Fruit fly (Drosophila melanogaster) whole organism, embryonic: ENCODE data around the gene uif.

Experiments
- ATbp ChIP-seq: fragments of 200-800 bp; sonication (Bioruptor generic); optimal IDR thresholded peaks from 2 replicates; lab custom pipeline; 2017; ENCODE audit warnings: missing biosample characterization, mild to moderate bottlenecking, missing genetic modification characterization, missing genetic modification reagents
- Awh ChIP-seq: fragments of 200-800 bp; sonication (Bioruptor generic); IDR thresholded peaks from 2 replicates; pipeline ENCODE4, ENCODE4 v1.3.6; 2022; ENCODE audit warnings: missing biosample characterization, missing genetic modification characterization
- CG1024 ChIP-seq: fragments of 200-800 bp; sonication (Bioruptor generic); IDR thresholded peaks from 2 replicates; pipeline ENCODE4 v1.3.6; 2022; ENCODE audit warnings: missing biosample characterization, missing genetic modification characterization
- CG11093 ChIP-seq: fragments of 200-800 bp; sonication (Bioruptor generic); IDR thresholded peaks from 3 replicates; pipeline ENCODE4 v1.3.6; 2022; ENCODE audit warnings: missing biosample characterization, missing genetic modification characterization
- CG14710 ChIP-seq: fragments of 200-800 bp; sonication (Bioruptor generic); optimal IDR thresholded peaks from 3 replicates; lab custom pipeline; 2019; ENCODE audit warnings: missing biosample characterization, mild to moderate bottlenecking, missing genetic modification characterization, moderate library complexity
- CG15073 ChIP-seq: fragments of 200-800 bp; sonication (Bioruptor generic); optimal IDR thresholded peaks from 2 replicates; lab custom pipeline; 2016; ENCODE audit warnings: missing biosample characterization, missing genetic modification characterization
- CG15696 ChIP-seq: fragments of 200-800 bp; sonication (Bioruptor generic); optimal IDR thresholded peaks from 2 replicates; lab custom pipeline; 2019; ENCODE audit warnings: missing biosample characterization, mild to moderate bottlenecking, missing genetic modification characterization, moderate library complexity
- CG16813 ChIP-seq: fragments of 200-800 bp; sonication (Bioruptor generic); IDR thresholded peaks from 3 replicates; pipeline ENCODE4 v1.3.6; 2022; ENCODE audit warnings: missing biosample characterization, missing genetic modification characterization; ENCODE audit not compliant: partially characterized antibody
- CG18011 ChIP-seq: fragments of 200-800 bp; sonication (Bioruptor generic); optimal IDR thresholded peaks from 2 replicates; lab custom pipeline; 2017; ENCODE audit warnings: missing biosample characterization, missing genetic modification characterization, mild to moderate bottlenecking, moderate library complexity, missing genotype
- CG1832 ChIP-seq: fragments of 200-800 bp; sonication (Bioruptor generic); optimal IDR thresholded peaks from 2 replicates; lab custom pipeline; 2017; ENCODE audit warnings: missing biosample characterization, mild to moderate bottlenecking, missing genetic modification characterization, inconsistent platforms
- CG30431 ChIP-seq: fragments of 200-800 bp; sonication (Bioruptor generic); optimal IDR thresholded peaks from 2 replicates; lab custom pipeline; 2017; ENCODE audit warnings: missing biosample characterization, missing genetic modification characterization
- CG3163 ChIP-seq: fragments of 200-800 bp; sonication (Bioruptor generic); optimal IDR thresholded peaks from 3 replicates; lab custom pipeline; 2016; ENCODE audit warnings: missing biosample characterization, missing genetic modification characterization
- CG33213 ChIP-seq: fragments of 200-800 bp; sonication (Bioruptor generic); optimal IDR thresholded peaks from 3 replicates; lab custom pipeline; 2016; ENCODE audit warnings: missing biosample characterization, missing genetic modification characterization
- CG3995 ChIP-seq: fragments of 200-800 bp; sonication (Bioruptor generic); optimal IDR thresholded peaks from 3 replicates; lab custom pipeline; 2016; ENCODE audit warnings: missing biosample characterization, missing genetic modification characterization
- CG6765 ChIP-seq: fragments of 200-800 bp; sonication (Bioruptor generic); optimal IDR thresholded peaks from 3 replicates; lab custom pipeline; 2017; ENCODE audit warnings: missing biosample characterization, mild to moderate bottlenecking, missing genetic modification characterization
- CG6813 ChIP-seq: fragments of 200-800 bp; sonication (Bioruptor generic); optimal IDR thresholded peaks from 2 replicates; lab custom pipeline; 2017; ENCODE audit warnings: missing biosample characterization, missing genetic modification characterization, mild to moderate bottlenecking, moderate library complexity, missing genetic modification reagents
- CG7839 ChIP-seq: fragments of 200-800 bp; sonication (Bioruptor generic); optimal IDR thresholded peaks from 3 replicates; lab custom pipeline; 2018; ENCODE audit warnings: missing biosample characterization, mild to moderate bottlenecking, missing genetic modification characterization, moderate library complexity
- CG8924 ChIP-seq: fragments of 200-800 bp; optimal IDR thresholded peaks from 3 replicates; lab custom pipeline; 2019; ENCODE audit warnings: missing biosample characterization, mild to moderate bottlenecking, missing genetic modification characterization, moderate library complexity
- CG9932 ChIP-seq: fragments of 200-800 bp; sonication (Bioruptor generic); IDR thresholded peaks from 2 replicates; pipeline ENCODE4 v1.3.6; 2022; ENCODE audit warnings: missing biosample characterization, missing genetic modification characterization
- Dbx ChIP-seq: fragments of 200-800 bp; sonication (Bioruptor generic); IDR thresholded peaks from 3 replicates; pipeline ENCODE4 v1.3.6; 2022; ENCODE audit warnings: missing biosample characterization, missing genetic modification characterization
- Dek ChIP-seq: fragments of 200-800 bp; sonication (Bioruptor generic); optimal IDR thresholded peaks from 3 replicates; lab custom pipeline; 2019; ENCODE audit warnings: missing biosample characterization, mild to moderate bottlenecking, missing genetic modification characterization, moderate library complexity
- Fer2 ChIP-seq: fragments of 200-800 bp; sonication (Bioruptor generic); optimal IDR thresholded peaks from 2 replicates; lab custom pipeline; 2018; ENCODE audit warnings: missing biosample characterization, mild to moderate bottlenecking, missing genetic modification characterization, moderate library complexity
- Fer3 ChIP-seq: fragments of 200-800 bp; sonication (Bioruptor generic); optimal IDR thresholded peaks from 2 replicates; lab custom pipeline; 2018; ENCODE audit warnings: missing biosample characterization, mild to moderate bottlenecking, missing genetic modification characterization, moderate library complexity
- H2.0 ChIP-seq: fragments of 200-800 bp; sonication (Bioruptor generic); IDR thresholded peaks from 2 replicates; pipeline ENCODE4 v1.3.6; 2022; ENCODE audit warnings: missing biosample characterization, missing genetic modification characterization
- HLHmδ ChIP-seq: fragments of 200-800 bp; sonication (Bioruptor generic); optimal IDR thresholded peaks from 2 replicates; lab custom pipeline; 2018; ENCODE audit warnings: missing biosample characterization, mild to moderate bottlenecking, missing genetic modification characterization, moderate library complexity
- Mad ChIP-seq: fragments of 200-800 bp; sonication (Bioruptor generic); optimal IDR thresholded peaks from 2 replicates; lab custom pipeline; 2016; ENCODE audit warnings: missing biosample characterization, missing genetic modification characterization
- Meics ChIP-seq: fragments of 200-800 bp; sonication (Bioruptor generic); optimal IDR thresholded peaks from 2 replicates; lab custom pipeline; 2017; ENCODE audit warnings: missing biosample characterization, mild to moderate bottlenecking, missing genetic modification characterization
- NC2α ChIP-seq: fragments of 200-800 bp; sonication (Bioruptor generic); optimal IDR thresholded peaks from 2 replicates; lab custom pipeline; 2016; ENCODE audit warnings: missing biosample characterization, missing genetic modification characterization
- NC2β ChIP-seq: fragments of 200-800 bp; sonication (Bioruptor generic); optimal IDR thresholded peaks from 2 replicates; lab custom pipeline; 2016; ENCODE audit warnings: missing biosample characterization, missing genetic modification characterization
- Nf-YC ChIP-seq: fragments of 200-800 bp; optimal IDR thresholded peaks from 3 replicates; lab custom pipeline; 2019; ENCODE audit warnings: missing biosample characterization, mild to moderate bottlenecking, missing genetic modification characterization, moderate library complexity
- Oaz ChIP-seq: fragments of 200-800 bp; sonication (Bioruptor generic); IDR thresholded peaks from 2 replicates; pipeline ENCODE4 v1.3.6; 2022; ENCODE audit warnings: missing biosample characterization, missing genetic modification characterization
- Sox100B ChIP-seq: fragments of 200-800 bp; sonication (Bioruptor generic); optimal IDR thresholded peaks from 3 replicates; lab custom pipeline; 2018; ENCODE audit warnings: missing biosample characterization, mild to moderate bottlenecking, missing genetic modification characterization
- YL-1 ChIP-seq: fragments of 200-800 bp; sonication (Bioruptor generic); optimal IDR thresholded peaks from 3 replicates; lab custom pipeline; 2017; ENCODE audit warnings: missing biosample characterization, mild to moderate bottlenecking, missing genetic modification characterization
- ap ChIP-seq: fragments of 200-800 bp; sonication (Bioruptor generic); IDR thresholded peaks from 2 replicates; pipeline ENCODE4 v1.3.6; 2022; ENCODE audit warnings: missing biosample characterization, missing genetic modification characterization
- da ChIP-seq: fragments of 200-800 bp; sonication (Bioruptor generic); optimal IDR thresholded peaks from 2 replicates; lab custom pipeline; 2016; ENCODE audit warnings: missing biosample characterization, missing genetic modification characterization
- dmrt11E ChIP-seq: fragments of 200-800 bp; sonication (Bioruptor generic); optimal IDR thresholded peaks from 3 replicates; lab custom pipeline; 2018; ENCODE audit warnings: missing biosample characterization, mild to moderate bottlenecking, missing genetic modification characterization, moderate library complexity
- fu2 ChIP-seq: fragments of 200-800 bp; sonication (Bioruptor generic); optimal IDR thresholded peaks from 2 replicates; lab custom pipeline; 2016; ENCODE audit warnings: missing biosample characterization, missing genetic modification characterization
- klu ChIP-seq: fragments of 200-800 bp; sonication (Bioruptor generic); IDR thresholded peaks from 2 replicates; pipeline ENCODE4 v1.3.6; 2022; ENCODE audit warnings: missing biosample characterization, missing genetic modification characterization
- lola ChIP-seq, 3 experiments: fragments of >200 bp in 2 of 3; fragments of 200-800 bp in 1 of 3; sonication (Bioruptor generic) in 1 of 3; optimal IDR thresholded peaks; 2 replicates each; lab custom pipeline; 2017 to 2019; ENCODE audit warnings: missing biosample characterization in 3 of 3, missing genetic modification characterization in 3 of 3, mild to moderate bottlenecking in 1 of 3, moderate library complexity in 1 of 3
- lov ChIP-seq, 2 experiments: fragments of 200-800 bp in 1 of 2; fragments of >200 bp in 1 of 2; sonication (Bioruptor generic) in 1 of 2; IDR thresholded peaks in 1 of 2; optimal IDR thresholded peaks in 1 of 2; 2 replicates in 1 of 2; 3 replicates in 1 of 2; pipeline versions ENCODE4 v1.3.6 to Lab custom; 2017 to 2022; ENCODE audit warnings: missing biosample characterization in 1 of 2, missing genetic modification characterization in 1 of 2
- nom ChIP-seq: fragments of 200-800 bp; sonication (Bioruptor generic); optimal IDR thresholded peaks from 2 replicates; lab custom pipeline; 2017; ENCODE audit warnings: missing biosample characterization, missing genetic modification characterization, mild to moderate bottlenecking, moderate library complexity, missing genetic modification reagents
- oc ChIP-seq: fragments of 200-800 bp; sonication (Bioruptor generic); optimal IDR thresholded peaks from 2 replicates; lab custom pipeline; 2018; ENCODE audit warnings: missing biosample characterization, mild to moderate bottlenecking, missing genetic modification characterization, moderate library complexity
- org-1 ChIP-seq: fragments of 200-800 bp; sonication (Bioruptor generic); optimal IDR thresholded peaks from 2 replicates; lab custom pipeline; 2017; ENCODE audit warnings: missing biosample characterization, missing genetic modification characterization
- pita ChIP-seq: fragments of 200-800 bp; sonication (Bioruptor generic); optimal IDR thresholded peaks from 2 replicates; lab custom pipeline; 2017; ENCODE audit warnings: missing biosample characterization, mild to moderate bottlenecking, missing genetic modification characterization
- prd ChIP-seq, 3 experiments: fragments of >200 bp in 2 of 3; fragments of 200-800 bp in 1 of 3; sonication (Bioruptor generic) in 1 of 3; optimal IDR thresholded peaks in 2 of 3; IDR thresholded peaks in 1 of 3; 2 replicates in 2 of 3; 3 replicates in 1 of 3; pipeline versions ENCODE4 v1.3.6 to Lab custom; 2017 to 2022; ENCODE audit warnings: missing biosample characterization in 1 of 3, missing genetic modification characterization in 1 of 3
- ranshi ChIP-seq: fragments of 200-800 bp; sonication (Bioruptor generic); IDR thresholded peaks from 2 replicates; pipeline ENCODE4 v1.3.6; 2022; ENCODE audit warnings: missing biosample characterization, missing genetic modification characterization
- row ChIP-seq: fragments of 200-800 bp; sonication (Bioruptor generic); IDR thresholded peaks from 3 replicates; pipeline ENCODE4 v1.3.6; 2022; ENCODE audit warnings: missing biosample characterization, missing genetic modification characterization
- salm ChIP-seq: fragments of 200-800 bp; sonication (Bioruptor generic); optimal IDR thresholded peaks from 2 replicates; lab custom pipeline; 2018; ENCODE audit warnings: missing biosample characterization, mild to moderate bottlenecking, missing genetic modification characterization
- sd ChIP-seq: fragments of 200-800 bp; sonication (Bioruptor generic); optimal IDR thresholded peaks from 3 replicates; lab custom pipeline; 2018; ENCODE audit warnings: missing biosample characterization, mild to moderate bottlenecking, missing genetic modification characterization, moderate library complexity
- sens ChIP-seq: fragments of 200-800 bp; sonication (Bioruptor generic); peaks from one replicate; lab custom pipeline; 2016; ENCODE audit warnings: missing biosample characterization, missing genetic modification characterization

The uif gene

DNA sequence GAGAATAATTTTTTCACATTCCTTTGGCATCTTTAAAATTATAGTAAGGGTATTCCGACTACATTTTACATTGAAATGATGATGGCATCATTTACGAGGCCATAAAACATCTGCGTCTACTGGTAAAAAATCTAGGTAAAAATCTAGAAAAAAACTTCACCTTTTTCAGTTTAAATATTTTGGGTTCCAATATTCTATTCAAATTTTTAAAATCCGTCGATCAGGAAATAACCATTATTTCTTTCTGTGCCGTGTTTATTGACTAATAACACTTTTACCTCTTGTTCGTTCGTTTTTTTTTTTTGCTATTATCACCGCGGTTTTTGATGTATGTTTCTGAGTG, 29.2 kb upstream of the uif start (continued):
- no peak for TF ChIP-seq prd (optimal IDR thresholded peaks at IDR 0.05; lab: Kevin White, UChicago)
- TF ChIP-seq prd (GFP tag; IDR thresholded peaks at IDR 0.05; lab: Robert Waterston, UW): peak; percentile 76
- TF ChIP-seq dmrt11E (tag; lab: Kevin White, UChicago): peak; percentile 28
- TF ChIP-seq Sox100B: peak; percentile 43
- TF ChIP-seq HLHmδ (GFP tag; lab: Kevin White, UChicago): no peak
- peak; percentile 38 for TF ChIP-seq NC2β (GFP tag; lab: Kevin White, UChicago)
- no peak for TF ChIP-seq NC2α (GFP tag; lab: Kevin White, UChicago)
- no peak for TF ChIP-seq pita (GFP tag; lab: Kevin White, UChicago)
- TF ChIP-seq klu (GFP tag; lab: Robert Waterston, UW): no peak
- TF ChIP-seq CG16813 (GFP tag; lab: Robert Waterston, UW): no peak
- no peak for TF ChIP-seq salm (tag; lab: Kevin White, UChicago)
- TF ChIP-seq CG30431: no peak
- TF ChIP-seq ranshi (GFP tag; lab: Robert Waterston, UW): peak; percentile 28; the same call in 1 of the 2 replicates
- TF ChIP-seq CG6813 (GFP tag; lab: Kevin White, UChicago): peak; percentile 35
- TF ChIP-seq CG3163 (GFP tag; lab: Kevin White, UChicago): no peak
- TF ChIP-seq Nf-YC (tag; lab: Kevin White, UChicago): no peak
- peak in 1 of 3 experiments; percentile 41 for TF ChIP-seq lola (GFP tag; optimal IDR thresholded peaks at IDR 0.05; lab: Kevin White, UChicago)
- TF ChIP-seq CG15073 (GFP tag; lab: Kevin White, UChicago): no peak
- no peak for TF ChIP-seq CG1832 (GFP tag; lab: Kevin White, UChicago)
- TF ChIP-seq Meics: peak; percentile 39
- TF ChIP-seq CG9932 (GFP tag; lab: Robert Waterston, UW): peak; percentile 24; the same call in 1 of the 2 replicates
- peak; percentile 43 for TF ChIP-seq Fer3 (tag; lab: Kevin White, UChicago)
- TF ChIP-seq fu2 (GFP tag; lab: Kevin White, UChicago): no peak
- peak; percentile 47 for TF ChIP-seq org-1 (GFP tag; lab: Kevin White, UChicago)
- TF ChIP-seq oc (tag; lab: Kevin White, UChicago): no peak
- TF ChIP-seq sd (tag; lab: Kevin White, UChicago): peak; percentile 47
- no peak for TF ChIP-seq CG11093 (GFP tag; lab: Robert Waterston, UW)
- TF ChIP-seq nom (GFP tag; lab: Kevin White, UChicago): no peak
- TF ChIP-seq lov (optimal IDR thresholded peaks at IDR 0.05; lab: Kevin White, UChicago): no peak
- no peak for TF ChIP-seq lov (GFP tag; IDR thresholded peaks at IDR 0.05; lab: Robert Waterston, UW)
- peak; percentile 89 for TF ChIP-seq sens (GFP tag; lab: Kevin White, UChicago)
- TF ChIP-seq CG7839 (tag; lab: Kevin White, UChicago): peak; percentile 63
- no peak for TF ChIP-seq Mad
- no peak for TF ChIP-seq CG3995
- TF ChIP-seq H2.0 (GFP tag; lab: Robert Waterston, UW): peak; percentile 62
- TF ChIP-seq ap (GFP tag; lab: Robert Waterston, UW): no peak
- peak; percentile 57 for TF ChIP-seq Dek (tag; lab: Kevin White, UChicago)
- peak; percentile 72 for TF ChIP-seq row (GFP tag; lab: Robert Waterston, UW)
- peak; percentile 33 for TF ChIP-seq CG14710
- TF ChIP-seq Awh: 0 out of 2 replicates have a peak, but pooled peaks have one; percentile 31
- peak; percentile 27 for TF ChIP-seq ATbp (GFP tag; lab: Kevin White, UChicago)
- TF ChIP-seq Fer2: no peak
- TF ChIP-seq CG33213 (GFP tag; lab: Kevin White, UChicago): no peak
- TF ChIP-seq CG8924 (tag; lab: Kevin White, UChicago): peak; percentile 44
- peak; percentile 59; the same call in 1 of the 2 replicates for TF ChIP-seq Oaz (GFP tag; lab: Robert Waterston, UW)
- no peak for TF ChIP-seq CG6765 (GFP tag; lab: Kevin White, UChicago)
- TF ChIP-seq CG18011: peak; percentile 29
- peak; percentile 31; the same call in 1 of the 3 replicates for TF ChIP-seq Dbx (GFP tag; lab: Robert Waterston, UW)
- peak; percentile 11 for TF ChIP-seq CG15696 (tag; lab: Kevin White, UChicago)
- TF ChIP-seq CG1024: no peak; the same call in none of the 2 replicates
- TF ChIP-seq da (GFP tag; lab: Kevin White, UChicago): no peak
- no peak for TF ChIP-seq YL-1
